Worm (Caenorhabditis elegans) whole organism, L2 larva: Measurements from ENCODE around the gene hpl-2.

Source experiments
- C34F6.9 ChIP-seq: fragments of 150-350 bp; optimal IDR thresholded peaks from 2 replicates; lab custom pipeline; 2014; ENCODE audit warnings: missing biosample characterization, missing genetic modification characterization
- F13H6.1 ChIP-seq: sonication (generic microtip); optimal IDR thresholded peaks from 2 replicates; lab custom pipeline; 2016; ENCODE audit warnings: missing genetic modification characterization, missing compliant biosample characterization
- R02D3.7 ChIP-seq: fragments of 150-350 bp; optimal IDR thresholded peaks from 2 replicates; lab custom pipeline; 2014; ENCODE audit warnings: missing biosample characterization, missing genetic modification characterization
- Y55F3AM.14 ChIP-seq: fragments of 200-800 bp; sonication (Bioruptor generic); optimal IDR thresholded peaks from 2 replicates; lab custom pipeline; 2018; ENCODE audit warnings: mild to moderate bottlenecking, missing genetic modification characterization, missing compliant biosample characterization
- ZK546.5 ChIP-seq: sonication (generic microtip); optimal IDR thresholded peaks from 2 replicates; lab custom pipeline; 2017; ENCODE audit warnings: missing biosample characterization, missing genetic modification characterization
- alr-1 ChIP-seq: fragments of 150-350 bp; optimal IDR thresholded peaks from 2 replicates; lab custom pipeline; 2014; ENCODE audit warnings: missing biosample characterization, missing genetic modification characterization
- aly-2 ChIP-seq: fragments of 150-350 bp; optimal IDR thresholded peaks from 2 replicates; lab custom pipeline; 2014; ENCODE audit warnings: missing biosample characterization, missing genetic modification characterization
- ama-1 ChIP-seq: fragments of 150-350 bp; optimal IDR thresholded peaks from 2 replicates; lab custom pipeline; 2018; ENCODE audit warnings: inconsistent platforms
- blmp-1 ChIP-seq: sonication (generic microtip); optimal IDR thresholded peaks from 2 replicates; lab custom pipeline; 2017; ENCODE audit warnings: missing genetic modification characterization, mild to moderate bottlenecking, missing compliant biosample characterization, antibody characterized with exemption, moderate library complexity; ENCODE audit not compliant: insufficient read depth
- ceh-16 ChIP-seq: fragments of 150-350 bp; optimal IDR thresholded peaks from 2 replicates; lab custom pipeline; 2014; ENCODE audit warnings: missing biosample characterization, missing genetic modification characterization
- ceh-82 ChIP-seq: fragments of 150-350 bp; optimal IDR thresholded peaks from 2 replicates; lab custom pipeline; 2014; ENCODE audit warnings: missing biosample characterization, missing genetic modification characterization
- crh-2 ChIP-seq: sonication (generic microtip); optimal IDR thresholded peaks from 2 replicates; lab custom pipeline; 2017; ENCODE audit warnings: missing biosample characterization, missing genetic modification characterization
- dmd-4 ChIP-seq: sonication (generic microtip); optimal IDR thresholded peaks from 2 replicates; lab custom pipeline; 2017; ENCODE audit warnings: missing biosample characterization, missing genetic modification characterization
- egl-27 ChIP-seq: sonication (generic microtip); optimal IDR thresholded peaks from 3 replicates; lab custom pipeline; 2017; ENCODE audit warnings: missing biosample characterization, missing genetic modification reagents, missing genetic modification characterization
- elt-1 ChIP-seq: fragments of 150-350 bp; optimal IDR thresholded peaks from 2 replicates; lab custom pipeline; 2014; ENCODE audit warnings: missing biosample characterization, missing genetic modification characterization
- elt-3 ChIP-seq: sonication (generic microtip); optimal IDR thresholded peaks from 2 replicates; lab custom pipeline; 2017; ENCODE audit warnings: missing biosample characterization, missing genetic modification characterization
- fos-1 ChIP-seq: fragments of 150-350 bp; optimal IDR thresholded peaks from 2 replicates; lab custom pipeline; 2014; ENCODE audit warnings: missing biosample characterization, missing genetic modification characterization
- gmeb-1 ChIP-seq: fragments of 150-350 bp; optimal IDR thresholded peaks from 2 replicates; lab custom pipeline; 2014; ENCODE audit warnings: missing biosample characterization, missing genetic modification characterization
- lin-11 ChIP-seq: fragments of 150-350 bp; sonication (generic microtip); optimal IDR thresholded peaks from 2 replicates; lab custom pipeline; 2014; ENCODE audit warnings: missing biosample characterization, missing genetic modification characterization, inconsistent platforms, mixed read lengths
- lin-13 ChIP-seq: fragments of 150-350 bp; optimal IDR thresholded peaks from 2 replicates; lab custom pipeline; 2014; ENCODE audit warnings: missing biosample characterization, missing genetic modification reagents, missing genetic modification characterization
- lin-39 ChIP-seq: fragments of 150-350 bp; optimal IDR thresholded peaks from 2 replicates; lab custom pipeline; 2014; ENCODE audit warnings: missing biosample characterization, missing genetic modification reagents, missing genetic modification characterization
- lsy-2 ChIP-seq, 2 experiments: fragments of 150-350 bp in 1 of 2; sonication (generic microtip) in 1 of 2; optimal IDR thresholded peaks; 2 replicates each; lab custom pipeline; 2014 to 2017; ENCODE audit warnings: missing biosample characterization in 2 of 2, missing genetic modification characterization in 2 of 2
- mab-5 ChIP-seq: fragments of 150-350 bp; optimal IDR thresholded peaks from 2 replicates; lab custom pipeline; 2014; ENCODE audit warnings: missing biosample characterization, missing genetic modification characterization
- mbf-1 ChIP-seq: sonication (generic microtip); optimal IDR thresholded peaks from 2 replicates; lab custom pipeline; 2017; ENCODE audit warnings: missing biosample characterization, missing genetic modification characterization
- mdl-1 ChIP-seq, 2 experiments: fragments of 150-350 bp in 1 of 2; sonication (generic microtip) in 1 of 2; optimal IDR thresholded peaks; 2 replicates each; lab custom pipeline; 2017; ENCODE audit warnings: missing biosample characterization in 2 of 2, missing genetic modification characterization in 2 of 2
- nhr-10 ChIP-seq: sonication (generic microtip); optimal IDR thresholded peaks from 2 replicates; lab custom pipeline; 2017; ENCODE audit warnings: missing biosample characterization, missing genetic modification characterization
- nhr-11 ChIP-seq: fragments of 150-350 bp; optimal IDR thresholded peaks from 2 replicates; lab custom pipeline; 2014; ENCODE audit warnings: missing biosample characterization, missing genetic modification characterization
- nhr-12 ChIP-seq: fragments of 150-350 bp; optimal IDR thresholded peaks from 2 replicates; lab custom pipeline; 2014; ENCODE audit warnings: missing biosample characterization, missing genetic modification characterization
- nhr-129 ChIP-seq: fragments of 150-350 bp; optimal IDR thresholded peaks from 2 replicates; lab custom pipeline; 2014; ENCODE audit warnings: missing biosample characterization, missing genetic modification characterization
- nhr-21 ChIP-seq: fragments of 150-350 bp; optimal IDR thresholded peaks from 2 replicates; lab custom pipeline; 2014; ENCODE audit warnings: missing biosample characterization, missing genetic modification characterization
- nhr-23 ChIP-seq: fragments of 150-350 bp; optimal IDR thresholded peaks from 2 replicates; lab custom pipeline; 2014; ENCODE audit warnings: missing biosample characterization, missing genetic modification reagents, missing genetic modification characterization
- nhr-237 ChIP-seq: fragments of 150-350 bp; optimal IDR thresholded peaks from 2 replicates; lab custom pipeline; 2014; ENCODE audit warnings: missing biosample characterization, missing genetic modification characterization
- nhr-25 ChIP-seq: fragments of 150-350 bp; sonication (generic microtip); optimal IDR thresholded peaks from 3 replicates; lab custom pipeline; 2014; ENCODE audit warnings: missing biosample characterization, missing genetic modification characterization
- nhr-6 ChIP-seq: fragments of 150-350 bp; optimal IDR thresholded peaks from 2 replicates; lab custom pipeline; 2014; ENCODE audit warnings: missing biosample characterization, missing genetic modification characterization
- nhr-77 ChIP-seq: fragments of 150-350 bp; optimal IDR thresholded peaks from 2 replicates; lab custom pipeline; 2014; ENCODE audit warnings: missing biosample characterization, missing genetic modification characterization
- peb-1 ChIP-seq: fragments of 150-350 bp; optimal IDR thresholded peaks from 2 replicates; lab custom pipeline; 2014; ENCODE audit warnings: missing biosample characterization, missing genetic modification characterization
- sem-4 ChIP-seq: fragments of 150-350 bp; optimal IDR thresholded peaks from 2 replicates; lab custom pipeline; 2014; ENCODE audit warnings: missing biosample characterization, missing genetic modification reagents, missing genetic modification characterization
- skn-1 ChIP-seq: sonication (generic microtip); optimal IDR thresholded peaks from 2 replicates; lab custom pipeline; 2017; ENCODE audit warnings: missing biosample characterization, missing genetic modification characterization
- sma-3 ChIP-seq: sonication (generic microtip); optimal IDR thresholded peaks from 2 replicates; lab custom pipeline; 2016; ENCODE audit warnings: missing genetic modification reagents, missing genetic modification characterization, missing compliant biosample characterization
- sma-9 ChIP-seq, 2 experiments: fragments of 150-350 bp in 1 of 2; sonication (generic microtip) in 1 of 2; optimal IDR thresholded peaks; 2 replicates each; lab custom pipeline; 2014 to 2016; ENCODE audit warnings: missing genetic modification characterization in 2 of 2, mild to moderate bottlenecking in 1 of 2, missing biosample characterization in 1 of 2, missing compliant biosample characterization in 1 of 2, missing genetic modification reagents in 1 of 2, moderate library complexity in 1 of 2
- snpc-4 ChIP-seq: fragments of 150-350 bp; optimal IDR thresholded peaks from 2 replicates; lab custom pipeline; 2014; ENCODE audit warnings: missing biosample characterization, missing genetic modification characterization
- unc-39 ChIP-seq: fragments of 150-350 bp; optimal IDR thresholded peaks from 2 replicates; lab custom pipeline; 2014; ENCODE audit warnings: missing biosample characterization, missing genetic modification characterization
- unc-55 ChIP-seq: fragments of 150-350 bp; sonication (generic microtip); optimal IDR thresholded peaks from 3 replicates; lab custom pipeline; 2014; ENCODE audit warnings: missing biosample characterization, missing genetic modification reagents, missing genetic modification characterization
- unc-62 ChIP-seq: fragments of 150-350 bp; optimal IDR thresholded peaks from 2 replicates; lab custom pipeline; 2014; ENCODE audit warnings: missing biosample characterization, missing genetic modification reagents, missing genetic modification characterization
- zag-1 ChIP-seq: fragments of 150-350 bp; optimal IDR thresholded peaks from 2 replicates; lab custom pipeline; 2014; ENCODE audit warnings: missing biosample characterization, missing genetic modification characterization
- ztf-1 ChIP-seq: fragments of 200-800 bp; sonication (Bioruptor generic); conservative IDR thresholded peaks from 2 replicates; pipeline ENCODE4 v1.3.6; 2022; ENCODE audit warnings: missing genetic modification characterization, missing compliant biosample characterization
- ztf-11 ChIP-seq: sonication (generic microtip); optimal IDR thresholded peaks from 2 replicates; lab custom pipeline; 2017; ENCODE audit warnings: missing biosample characterization, missing genetic modification characterization
- ztf-4 ChIP-seq: fragments of 150-350 bp; optimal IDR thresholded peaks from 2 replicates; lab custom pipeline; 2014; ENCODE audit warnings: missing biosample characterization, missing genetic modification characterization

Gene hpl-2

DNA sequence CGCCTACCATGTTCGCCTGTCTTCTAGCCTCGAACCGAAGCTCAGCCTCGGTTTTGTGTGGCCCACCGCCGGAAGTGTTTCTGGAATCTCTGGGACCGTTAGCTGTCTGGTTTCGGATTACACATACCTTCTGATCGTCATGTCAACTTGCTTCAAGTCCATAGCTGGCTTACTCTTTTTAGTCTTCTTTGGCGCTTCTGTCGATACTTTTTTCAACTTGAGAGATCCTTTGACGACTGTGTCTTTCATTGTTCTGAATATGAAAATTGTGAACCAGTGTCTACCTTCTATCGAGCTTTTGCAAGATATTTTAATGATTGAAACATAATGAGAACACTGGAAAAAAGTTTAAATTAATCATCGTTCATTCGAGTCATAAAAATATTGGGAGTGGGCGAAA lies 14.8 kb downstream of the hpl-2 start, which contains the start of gene K01G5.8:
Gene K01G5.8 (minus strand): TSS at position 255 of the 400 bp plus-strand sequence.
- TF ChIP-seq egl-27 (tag; lab: Kevin White, UChicago) (no peak), lin-11 (tag; lab: Kevin White, UChicago) (no peak), nhr-25 (tag; lab: Kevin White, UChicago) (no peak), zag-1 (tag; lab: Kevin White, UChicago) (no peak), nhr-21 (no peak), nhr-129 (tag; lab: Kevin White, UChicago) (no peak), ceh-16 (tag; lab: Kevin White, UChicago) (no peak)

DNA sequence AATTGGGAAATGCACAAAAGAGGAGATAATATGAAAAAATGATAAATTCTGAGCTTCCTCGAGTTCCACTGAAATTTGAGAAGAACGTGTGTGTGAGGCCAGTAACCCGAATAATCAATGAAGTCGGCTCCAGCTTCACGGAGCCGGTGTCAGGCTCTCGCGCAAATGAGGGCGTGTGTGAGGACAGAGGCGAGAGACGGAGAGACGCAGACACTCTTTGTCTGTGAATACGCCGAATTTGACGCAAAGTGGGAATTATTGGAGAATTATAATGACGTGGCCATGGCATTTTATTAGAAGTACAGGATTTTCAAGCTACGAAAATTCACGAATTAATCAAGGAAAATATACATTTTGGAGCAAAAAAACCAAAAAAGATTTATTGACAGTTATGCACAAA lies 15.4 kb downstream of the hpl-2 start:
- TF ChIP-seq skn-1 (tag; lab: Kevin White, UChicago) (no peak), snpc-4 (tag; lab: Kevin White, UChicago) (no peak), crh-2 (tag; lab: Kevin White, UChicago) (peak; percentile 86), F13H6.1 (tag; lab: Kevin White, UChicago) (peak; percentile 50), zag-1 (tag; lab: Kevin White, UChicago) (no peak), dmd-4 (tag; lab: Kevin White, UChicago) (no peak), nhr-25 (tag; lab: Kevin White, UChicago) (peak; percentile 6), sem-4 (no peak), unc-39 (tag; lab: Kevin White, UChicago) (no peak), egl-27 (tag; lab: Kevin White, UChicago) (peak; percentile 3), mab-5 (no peak), alr-1 (tag; lab: Kevin White, UChicago) (no peak), lin-13 (GFP tag; lab: Kevin White, UChicago) (peak; percentile 9), R02D3.7 (tag; lab: Kevin White, UChicago) (no peak), lin-39 (no peak), mbf-1 (tag; lab: Kevin White, UChicago) (no peak), elt-3 (tag; lab: Kevin White, UChicago) (no peak), unc-62 (no peak), gmeb-1 (tag; lab: Kevin White, UChicago) (no peak), nhr-6 (tag; lab: Kevin White, UChicago) (no peak), ztf-1 (no peak), lin-11 (tag; lab: Kevin White, UChicago) (no peak), sma-3 (GFP tag; lab: Kevin White, UChicago) (no peak), ZK546.5 (no peak), fos-1 (tag; lab: Kevin White, UChicago) (peak; percentile 25), nhr-21 (no peak), C34F6.9 (tag; lab: Kevin White, UChicago) (peak; percentile 82), nhr-10 (tag; lab: Kevin White, UChicago) (no peak), aly-2 (tag; lab: Kevin White, UChicago) (no peak), ztf-11 (tag; lab: Kevin White, UChicago) (no peak), peb-1 (tag; lab: Kevin White, UChicago) (no peak), nhr-237 (tag; lab: Kevin White, UChicago) (no peak), elt-1 (no peak), unc-55 (GFP tag; lab: Kevin White, UChicago) (peak; percentile 64), ztf-4 (tag; lab: Kevin White, UChicago) (no peak), mdl-1 (tag; optimal IDR thresholded peaks at IDR 0.05; lab: Kevin White, UChicago) (peak in 1 of 2 experiments; percentile 0), nhr-23 (no peak), nhr-77 (no peak), ceh-16 (tag; lab: Kevin White, UChicago) (no peak), nhr-12 (no peak), blmp-1 (tag; lab: Kevin White, UChicago) (no peak), lsy-2 (tag; optimal IDR thresholded peaks at IDR 0.05; lab: Kevin White, UChicago) (peak; percentile 37 to 64), ceh-82 (no peak), ama-1 (lab: Kevin White, UChicago) (peak; percentile 54), sma-9 (GFP tag; optimal IDR thresholded peaks at IDR 0.05; lab: Kevin White, UChicago) (peak; percentile 20), sma-9 (tag; optimal IDR thresholded peaks at IDR 0.05; lab: Kevin White, UChicago) (no peak), nhr-129 (tag; lab: Kevin White, UChicago) (peak; percentile 38), nhr-11 (tag; lab: Kevin White, UChicago) (no peak), Y55F3AM.14 (GFP tag; lab: Kevin White, UChicago) (peak; percentile 8)
